Worm (Caenorhabditis elegans): ENCODE data around the gene wdr-60.

The wdr-60 gene

ce11 chrIII:5027219-5027618 is 40.2 kb downstream of the wdr-60 start:
- TF ChIP-seq atf-7 (tag; optimal IDR thresholded peaks at IDR 0.05) (peak; percentile 22), hmg-20 (GFP tag; IDR thresholded peaks at IDR 0.05) (0 out of 2 replicates have a peak, but pooled peaks have one; percentile 14), lin-26 (GFP tag; IDR thresholded peaks at IDR 0.05) (no peak), nfya-1 (tag; optimal IDR thresholded peaks at IDR 0.05; ENCODE audit: borderline replicate concordance, insufficient read depth) (no peak), C06A6.2 (GFP tag; conservative IDR thresholded peaks at IDR 0.05) (no peak), hmg-1.2 (GFP tag; IDR thresholded peaks at IDR 0.05) (0 out of 2 replicates have a peak, but pooled peaks have one; percentile 3)

ce11 chrIII:5030629-5031028 is 43.6 kb downstream of the wdr-60 start, which contains the start of gene klp-6:
klp-6 (plus strand) TSS chrIII:5030929.
- TF ChIP-seq ceh-100 (GFP tag; IDR thresholded peaks at IDR 0.05) = no peak
- TF ChIP-seq attf-3 (GFP tag; conservative IDR thresholded peaks at IDR 0.05) = no peak
- TF ChIP-seq F22D6.2 (tag; optimal IDR thresholded peaks at IDR 0.05) = no peak
- no peak for TF ChIP-seq T07F8.4 (tag; optimal IDR thresholded peaks at IDR 0.05)
- TF ChIP-seq Y79H2A.3 (GFP tag; conservative IDR thresholded peaks at IDR 0.05) = no peak
- no peak for TF ChIP-seq efl-1 (GFP tag; optimal IDR thresholded peaks at IDR 0.05)
- TF ChIP-seq lir-1 (GFP tag; conservative IDR thresholded peaks at IDR 0.05) = no peak
- no peak for TF ChIP-seq ceh-79 (tag; optimal IDR thresholded peaks at IDR 0.05)

DNA sequence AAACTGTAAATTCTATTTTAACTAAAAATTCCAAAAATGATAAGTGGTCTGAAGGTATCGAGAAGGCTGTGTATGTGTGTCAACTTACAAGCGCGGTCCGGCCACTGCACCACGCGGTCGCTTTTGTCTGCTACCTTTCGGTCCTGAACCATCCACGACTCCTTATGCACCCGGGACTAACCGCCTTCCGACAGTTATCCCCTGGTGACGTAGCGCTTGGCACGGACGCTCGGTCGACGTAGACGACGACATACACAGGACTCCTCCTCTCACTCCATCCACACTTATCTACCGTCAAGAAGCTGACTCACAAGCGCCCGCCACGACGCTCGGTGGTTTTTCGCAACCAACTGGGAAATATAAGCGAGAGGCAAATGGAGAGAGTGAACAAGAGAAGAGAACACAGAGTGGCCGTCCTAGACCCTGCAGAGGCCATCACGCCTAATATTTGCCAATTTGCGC is 44.4 kb downstream of the wdr-60 start:
- peak; percentile 39 for TF ChIP-seq lsy-27 (tag; optimal IDR thresholded peaks at IDR 0.05; ENCODE audit: borderline replicate concordance, insufficient read depth)
- peak; percentile 77; the same call in 1 of the 2 replicates for TF ChIP-seq hmg-20 (GFP tag; IDR thresholded peaks at IDR 0.05)
- TF ChIP-seq mcd-1 (GFP tag; IDR thresholded peaks at IDR 0.05) = peak; percentile 84
- TF ChIP-seq atf-7 (tag; optimal IDR thresholded peaks at IDR 0.05) = peak; percentile 85
- peak; percentile 84 for TF ChIP-seq egrh-3 (GFP tag; IDR thresholded peaks at IDR 0.05)
- TF ChIP-seq let-526 (GFP tag; IDR thresholded peaks at IDR 0.05) = peak; percentile 59; the same call in 1 of the 2 replicates
- TF ChIP-seq ztf-26 (tag; optimal IDR thresholded peaks at IDR 0.05) = peak; percentile 78
- peak; percentile 79; the same call in 1 of the 2 replicates for TF ChIP-seq aptf-3 (GFP tag; IDR thresholded peaks at IDR 0.05)
- TF ChIP-seq nhr-120 (GFP tag; IDR thresholded peaks at IDR 0.05) = 0 out of 2 replicates have a peak, but pooled peaks have one; percentile 19
- peak; percentile 79 for TF ChIP-seq chd-7 (tag; optimal IDR thresholded peaks at IDR 0.05)
- peak; percentile 60 for TF ChIP-seq tlf-1 (GFP tag; optimal IDR thresholded peaks at IDR 0.05)
- peak; percentile 55; the same call in 1 of the 2 replicates for TF ChIP-seq aptf-2 (GFP tag; conservative IDR thresholded peaks at IDR 0.05)
- peak; percentile 87 for TF ChIP-seq ztf-18 (tag; optimal IDR thresholded peaks at IDR 0.05)
- TF ChIP-seq him-1 (tag; optimal IDR thresholded peaks at IDR 0.05) = peak; percentile 55
- TF ChIP-seq F49E8.2 (tag; optimal IDR thresholded peaks at IDR 0.05; ENCODE audit: insufficient read depth) = peak; percentile 9
- TF ChIP-seq lsl-1 (GFP tag; optimal IDR thresholded peaks at IDR 0.05) = peak; percentile 55
- TF ChIP-seq athp-1 (tag; optimal IDR thresholded peaks at IDR 0.05) = peak; percentile 46
- 0 out of 2 replicates have a peak, but pooled peaks have one; percentile 22 for TF ChIP-seq Y79H2A.3 (GFP tag; conservative IDR thresholded peaks at IDR 0.05)
- TF ChIP-seq F23B12.7 (tag; optimal IDR thresholded peaks at IDR 0.05; ENCODE audit: insufficient read depth) = peak; percentile 19
- TF ChIP-seq rec-8 (tag; optimal IDR thresholded peaks at IDR 0.05) = peak; percentile 5 to 22
- peak; percentile 57 for TF ChIP-seq attf-3 (GFP tag; conservative IDR thresholded peaks at IDR 0.05)
- peak in 1 of 2 experiments; percentile 59 for TF ChIP-seq let-607 (tag; optimal IDR thresholded peaks at IDR 0.05)
- peak; percentile 72; the same call in 1 of the 2 replicates for TF ChIP-seq F37B4.10 (GFP tag; IDR thresholded peaks at IDR 0.05)
- peak; percentile 39 for TF ChIP-seq akir-1 (GFP tag; optimal IDR thresholded peaks at IDR 0.05)
- TF ChIP-seq F33H1.4 (GFP tag; IDR thresholded peaks at IDR 0.05) = peak; percentile 71
- peak; percentile 46 for TF ChIP-seq snpc-4 (GFP tag; optimal IDR thresholded peaks at IDR 0.05)
- peak in 1 of 4 experiments; percentile 64 for TF ChIP-seq snpc-4 (tag; optimal IDR thresholded peaks at IDR 0.05)
- peak; percentile 79 for TF ChIP-seq C17E4.6 (GFP tag; IDR thresholded peaks at IDR 0.05)
- peak; percentile 71 for TF ChIP-seq rpc-1 (optimal IDR thresholded peaks at IDR 0.05)
- TF ChIP-seq rpc-1 (tag; optimal IDR thresholded peaks at IDR 0.05) = peak; percentile 63
- peak; percentile 2 for TF ChIP-seq dpff-1 (tag; optimal IDR thresholded peaks at IDR 0.05)
- TF ChIP-seq lin-40 (tag; optimal IDR thresholded peaks at IDR 0.05) = peak; percentile 91
- TF ChIP-seq ekl-4 (GFP tag; IDR thresholded peaks at IDR 0.05) = peak; percentile 87
- peak; percentile 54 for TF ChIP-seq mes-4 (tag; optimal IDR thresholded peaks at IDR 0.05)
